Fruit fly (Drosophila melanogaster): Measurements from ENCODE around the gene CG13461.

The CG13461 gene

dm6 chr3L:15078347-15078746, 26.1 kb upstream of the CG13461 start, which contains the start of gene Or71a:
Or71a (minus strand) TSS chr3L:15078447.
- TF ChIP-seq CG8478 (optimal IDR thresholded peaks at IDR 0.05) (no peak), CTCF (optimal IDR thresholded peaks at IDR 0.05) (no peak)

dm6 chr3L:15076380-15076779, 24.1 kb upstream of the CG13461 start:
- no peak for TF ChIP-seq CTCF (optimal IDR thresholded peaks at IDR 0.05)
- no peak for TF ChIP-seq CG8478 (optimal IDR thresholded peaks at IDR 0.05)

- no peak for TF ChIP-seq CTCF (optimal IDR thresholded peaks at IDR 0.05)
- TF ChIP-seq CG8478 (optimal IDR thresholded peaks at IDR 0.05), result no peak
Observed at dm6 chr3L:15073680-15074079, 21.4 kb upstream of the CG13461 start.

- TF ChIP-seq CG8478 (optimal IDR thresholded peaks at IDR 0.05), result no peak
- peak; percentile 53 to 68 for TF ChIP-seq CTCF (optimal IDR thresholded peaks at IDR 0.05)
Observed at dm6 chr3L:15072149-15072548, 19.9 kb upstream of the CG13461 start.

- no peak for TF ChIP-seq CG8478 (optimal IDR thresholded peaks at IDR 0.05)
- TF ChIP-seq CTCF (optimal IDR thresholded peaks at IDR 0.05), result no peak
Observed at dm6 chr3L:15064877-15065276, 12.6 kb upstream of the CG13461 start, which contains the start of gene Sytbeta. Sytbeta (minus strand) TSS chr3L:15064977.

- TF ChIP-seq CG8478 (optimal IDR thresholded peaks at IDR 0.05) (no peak), CTCF (optimal IDR thresholded peaks at IDR 0.05) (no peak)
Observed at dm6 chr3L:15061605-15062004, 9.3 kb upstream of the CG13461 start, which contains the start of gene CG13460. CG13460 (minus strand) TSS chr3L:15061705.

- no peak for TF ChIP-seq CG8478 (optimal IDR thresholded peaks at IDR 0.05)
- TF ChIP-seq CTCF (optimal IDR thresholded peaks at IDR 0.05), result no peak
Observed at dm6 chr3L:15054477-15054876, 2.2 kb upstream of the CG13461 start, which contains the start of gene EAChm. EAChm (plus strand) TSS chr3L:15054777.

- no peak for TF ChIP-seq CG8478 (optimal IDR thresholded peaks at IDR 0.05)
- TF ChIP-seq CTCF (optimal IDR thresholded peaks at IDR 0.05), result no peak
Observed at dm6 chr3L:15054035-15054434, 1.7 kb upstream of the CG13461 start, which contains the start of gene CG18649. CG18649 (minus strand) TSS chr3L:15054135.

dm6 chr3L:15053251-15053650, 961 bp upstream of the CG13461 start, which contains the start of gene CG43680:
CG43680 (minus strand) TSS chr3L:15053351.
- TF ChIP-seq CG8478 (optimal IDR thresholded peaks at IDR 0.05) (no peak), CTCF (optimal IDR thresholded peaks at IDR 0.05) (no peak)

- no peak for TF ChIP-seq CG8478 (optimal IDR thresholded peaks at IDR 0.05)
- TF ChIP-seq CTCF (optimal IDR thresholded peaks at IDR 0.05), result no peak
Observed at dm6 chr3L:15051325-15051724, 965 bp downstream of the CG13461 start, which contains the start of gene CG43679. CG43679 (minus strand) TSS chr3L:15051425.

- TF ChIP-seq CTCF (optimal IDR thresholded peaks at IDR 0.05), result no peak
- TF ChIP-seq CG8478 (optimal IDR thresholded peaks at IDR 0.05), result no peak
Observed at dm6 chr3L:15050706-15051105, 1.6 kb downstream of the CG13461 start, which contains the start of gene CG12310. CG12310 (minus strand) TSS chr3L:15050806.

- no peak for TF ChIP-seq CTCF (optimal IDR thresholded peaks at IDR 0.05)
- TF ChIP-seq CG8478 (optimal IDR thresholded peaks at IDR 0.05), result no peak
Observed at dm6 chr3L:15050109-15050508, 2.2 kb downstream of the CG13461 start, which contains the start of gene CG18581. CG18581 (minus strand) TSS chr3L:15050209.

dm6 chr3L:15049395-15049794, 2.9 kb downstream of the CG13461 start, which contains the start of gene CG43678:
CG43678 (minus strand) TSS chr3L:15049495.
- TF ChIP-seq CTCF (optimal IDR thresholded peaks at IDR 0.05), result no peak
- TF ChIP-seq CG8478 (optimal IDR thresholded peaks at IDR 0.05), result no peak

- TF ChIP-seq CTCF (optimal IDR thresholded peaks at IDR 0.05), result peak; percentile 84 to 90
- no peak for TF ChIP-seq CG8478 (optimal IDR thresholded peaks at IDR 0.05)
Observed at dm6 chr3L:15048091-15048490, 4.2 kb downstream of the CG13461 start.

dm6 chr3L:15047606-15048005, 4.7 kb downstream of the CG13461 start:
- TF ChIP-seq CG8478 (optimal IDR thresholded peaks at IDR 0.05) (no peak), CTCF (optimal IDR thresholded peaks at IDR 0.05) (no peak)

dm6 chr3L:15045114-15045513, 7.2 kb downstream of the CG13461 start:
- TF ChIP-seq CTCF (optimal IDR thresholded peaks at IDR 0.05), result no peak
- no peak for TF ChIP-seq CG8478 (optimal IDR thresholded peaks at IDR 0.05)
